Worm (Caenorhabditis elegans) whole organism, midembryonic: ENCODE data around the gene ent-1.

ENCODE experiments used
- med-1 ChIP-seq: sonication (generic microtip); optimal IDR thresholded peaks from 2 replicates; lab custom pipeline; 2017; ENCODE audit warnings: missing genetic modification characterization, mild to moderate bottlenecking, missing compliant biosample characterization, antibody characterized with exemption, missing genetic modification reagents; ENCODE audit not compliant: insufficient read depth
- ztf-29 ChIP-seq: fragments of 200-800 bp; sonication (Bioruptor generic); IDR thresholded peaks from 2 replicates; pipeline ENCODE4 v1.3.6; 2022; ENCODE audit warnings: missing genetic modification reagents, missing genetic modification characterization, missing compliant biosample characterization

ce11 chrIV:11700100-11700499, 44.8 kb upstream of the ent-1 start:
- TF ChIP-seq ztf-29 (GFP tag; lab: Robert Waterston, UW), result no peak
- TF ChIP-seq med-1 (GFP tag; lab: Kevin White, UChicago), result no peak
